Worm (Caenorhabditis elegans) whole organism, midembryonic: Measurements from ENCODE around the gene ser-1.

ENCODE experiments used
- T22C8.4 ChIP-seq: fragments of 200-800 bp; sonication (Bioruptor generic); IDR thresholded peaks from 2 replicates; pipeline ENCODE4 v1.3.6; 2022; ENCODE audit warnings: missing genetic modification characterization, missing compliant biosample characterization
- cog-1 ChIP-seq: sonication (generic microtip); optimal IDR thresholded peaks from 2 replicates; lab custom pipeline; 2016; ENCODE audit warnings: missing genetic modification characterization, missing compliant biosample characterization
- flt-1 ChIP-seq: fragments of 200-800 bp; sonication (Bioruptor generic); IDR thresholded peaks from 2 replicates; pipeline ENCODE4 v1.3.6; 2022; ENCODE audit warnings: missing genetic modification characterization, missing compliant biosample characterization
- klf-2 ChIP-seq: fragments of 200-800 bp; sonication (Bioruptor generic); conservative IDR thresholded peaks from 2 replicates; pipeline ENCODE4 v1.3.6; 2022; ENCODE audit warnings: missing genetic modification reagents, missing genetic modification characterization, missing compliant biosample characterization
- med-1 ChIP-seq: sonication (generic microtip); optimal IDR thresholded peaks from 2 replicates; lab custom pipeline; 2017; ENCODE audit warnings: missing genetic modification characterization, mild to moderate bottlenecking, missing compliant biosample characterization, antibody characterized with exemption, missing genetic modification reagents; ENCODE audit not compliant: insufficient read depth
- ref-1 ChIP-seq: fragments of 200-800 bp; sonication (Bioruptor generic); conservative IDR thresholded peaks from 2 replicates; pipeline ENCODE4 v1.3.6; 2022; ENCODE audit warnings: missing genetic modification reagents, missing genetic modification characterization, missing compliant biosample characterization
- tab-1 ChIP-seq: fragments of 200-800 bp; sonication (Bioruptor generic); IDR thresholded peaks from 2 replicates; pipeline ENCODE4 v1.3.6; 2022; ENCODE audit warnings: missing genetic modification characterization, missing compliant biosample characterization
- ztf-23 ChIP-seq: fragments of 200-800 bp; sonication (Bioruptor generic); IDR thresholded peaks from 2 replicates; pipeline ENCODE4 v1.3.6; 2022; ENCODE audit warnings: missing genetic modification reagents, missing genetic modification characterization, missing compliant biosample characterization
- ztf-29 ChIP-seq: fragments of 200-800 bp; sonication (Bioruptor generic); IDR thresholded peaks from 2 replicates; pipeline ENCODE4 v1.3.6; 2022; ENCODE audit warnings: missing genetic modification reagents, missing genetic modification characterization, missing compliant biosample characterization

ser-1 gene

DNA sequence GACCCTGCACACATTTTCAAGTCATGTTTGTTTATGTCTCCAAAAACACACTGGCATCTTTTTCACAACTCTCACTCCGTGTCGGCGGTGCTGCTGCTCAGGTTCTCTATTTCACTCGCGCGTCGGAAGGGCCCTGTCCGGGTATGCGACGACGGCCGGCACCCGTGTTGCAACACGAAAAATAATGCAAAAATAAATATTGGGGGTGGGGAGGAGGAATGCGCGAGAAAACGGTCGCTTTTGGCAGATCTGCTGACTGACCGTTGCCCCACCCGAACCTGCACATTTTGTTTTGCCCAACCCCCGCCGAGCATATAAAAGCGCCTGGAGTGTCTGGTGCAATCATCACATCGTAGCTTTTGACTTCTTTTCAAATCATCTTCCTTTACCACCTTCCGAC lies 41.9 kb downstream of the ser-1 start, which contains the start of gene cpg-19:
Gene cpg-19, plus strand, starts transcription at position 341 of the 400 bp plus-strand sequence.
- TF ChIP-seq klf-2 (no peak), cog-1 (tag; lab: Kevin White, UChicago) (no peak), tab-1 (GFP tag; lab: Robert Waterston, UW) (no peak), ztf-29 (no peak), flt-1 (GFP tag; lab: Robert Waterston, UW) (no peak), ref-1 (GFP tag; lab: Robert Waterston, UW) (no peak), med-1 (GFP tag; lab: Kevin White, UChicago) (no peak), ztf-23 (GFP tag; lab: Robert Waterston, UW) (no peak), T22C8.4 (no peak)

DNA sequence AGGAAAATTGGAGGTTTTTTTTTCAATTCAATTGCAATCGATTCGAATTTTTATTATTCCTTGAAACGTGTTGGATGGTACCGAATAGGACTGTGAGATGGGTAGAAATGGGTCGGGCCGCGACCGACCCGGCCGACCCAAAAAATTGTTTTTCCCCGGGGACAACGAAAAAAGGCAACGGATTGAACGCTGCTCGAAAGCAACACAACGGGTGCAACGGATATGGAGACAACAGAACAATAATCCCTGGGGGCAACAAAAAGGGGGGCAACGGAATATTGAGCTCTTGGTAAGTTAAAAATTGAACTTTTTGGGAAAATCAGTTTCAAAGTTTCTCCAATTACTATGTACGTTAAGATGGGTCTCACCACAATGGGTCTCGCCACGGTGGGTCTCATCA lies 43.7 kb downstream of the ser-1 start:
- TF ChIP-seq flt-1 (GFP tag; lab: Robert Waterston, UW) (no peak), ref-1 (GFP tag; lab: Robert Waterston, UW) (no peak), T22C8.4 (no peak), klf-2 (no peak), ztf-29 (no peak), tab-1 (GFP tag; lab: Robert Waterston, UW) (no peak), med-1 (GFP tag; lab: Kevin White, UChicago) (no peak), cog-1 (tag; lab: Kevin White, UChicago) (no peak), ztf-23 (GFP tag; lab: Robert Waterston, UW) (no peak)

ce11 chrX:16625078-16625808 lies 45.7 kb downstream of the ser-1 start:
- no peak for TF ChIP-seq ztf-23 (GFP tag; lab: Robert Waterston, UW)
- no peak for TF ChIP-seq klf-2
- TF ChIP-seq cog-1 (tag; lab: Kevin White, UChicago): no peak
- no peak for TF ChIP-seq tab-1 (GFP tag; lab: Robert Waterston, UW)
- TF ChIP-seq ref-1 (GFP tag; lab: Robert Waterston, UW): no peak
- no peak for TF ChIP-seq med-1 (GFP tag; lab: Kevin White, UChicago)
- no peak for TF ChIP-seq flt-1 (GFP tag; lab: Robert Waterston, UW)
- TF ChIP-seq ztf-29: no peak
- TF ChIP-seq T22C8.4: no peak

DNA sequence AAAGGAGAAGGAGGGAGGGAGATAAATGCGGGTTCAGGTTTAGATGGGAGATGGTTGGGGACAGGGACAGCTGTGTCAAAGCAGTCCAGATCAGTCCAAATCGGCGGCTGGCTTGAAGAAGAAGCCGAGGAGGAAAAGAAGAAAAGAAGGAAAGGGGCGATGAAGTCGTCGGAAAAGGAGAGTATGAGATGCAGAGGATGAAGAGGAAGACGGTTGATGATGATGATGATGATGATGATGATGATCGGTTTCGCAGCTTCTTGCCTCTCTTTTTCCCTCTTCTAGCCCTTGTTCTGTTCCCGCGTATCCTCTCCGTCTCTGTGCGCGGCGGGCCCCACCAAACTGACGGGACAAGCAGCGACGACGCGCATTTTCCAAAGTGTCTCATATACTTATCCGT lies 47.3 kb downstream of the ser-1 start:
- TF ChIP-seq tab-1 (GFP tag; lab: Robert Waterston, UW) (no peak), flt-1 (GFP tag; lab: Robert Waterston, UW) (0 out of 2 replicates have a peak, but pooled peaks have one; percentile 44)

DNA sequence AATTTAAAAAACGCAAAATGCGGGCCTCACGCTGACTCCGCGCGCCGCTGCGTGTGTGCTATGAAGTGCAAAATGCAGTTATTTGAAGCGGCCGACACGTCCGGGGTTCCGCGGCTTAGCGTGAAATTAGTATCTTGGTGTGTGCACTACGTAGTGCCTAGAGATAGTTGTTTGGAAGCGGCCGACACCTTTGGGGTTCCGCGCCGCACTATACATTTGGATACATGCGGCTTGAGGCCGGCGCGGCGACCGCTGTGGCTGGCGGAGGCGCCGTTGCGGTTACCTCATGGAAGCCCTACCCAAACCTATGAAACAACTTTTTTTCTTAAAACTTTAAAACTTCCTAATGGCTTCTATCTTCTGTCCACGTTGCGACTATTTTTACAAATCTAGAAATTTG lies 49.6 kb downstream of the ser-1 start:
- no peak for TF ChIP-seq klf-2
- peak; percentile 28; the same call in 1 of the 2 replicates for TF ChIP-seq ztf-29

- TF ChIP-seq klf-2 (no peak), flt-1 (GFP tag; lab: Robert Waterston, UW) (no peak), ref-1 (GFP tag; lab: Robert Waterston, UW) (no peak), T22C8.4 (no peak), tab-1 (GFP tag; lab: Robert Waterston, UW) (no peak), ztf-29 (no peak), ztf-23 (GFP tag; lab: Robert Waterston, UW) (no peak), cog-1 (tag; lab: Kevin White, UChicago) (no peak), med-1 (GFP tag; lab: Kevin White, UChicago) (no peak)
Measured at ce11 chrX:16629773-16630172, 50.2 kb downstream of the ser-1 start.

DNA sequence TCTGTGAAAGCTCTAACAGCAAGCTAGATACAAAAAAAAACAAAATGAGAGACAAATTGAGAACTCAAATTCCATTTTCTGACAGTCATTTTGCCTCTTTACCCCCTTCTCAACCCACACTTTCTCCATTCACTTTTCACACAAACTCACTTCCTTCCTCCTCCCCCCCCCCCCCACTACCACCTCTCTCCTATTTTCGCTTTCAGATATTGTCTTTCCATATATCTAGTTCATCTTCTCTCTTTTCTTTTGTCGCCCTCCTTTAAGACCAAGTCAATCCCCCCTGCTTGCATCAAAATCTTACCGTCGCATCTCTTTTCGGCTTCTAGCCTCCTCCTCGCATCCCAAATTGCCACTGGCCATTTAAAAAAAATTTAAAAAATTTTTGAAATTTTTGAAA lies 52.3 kb downstream of the ser-1 start:
- TF ChIP-seq med-1 (GFP tag; lab: Kevin White, UChicago): no peak
- no peak for TF ChIP-seq ref-1 (GFP tag; lab: Robert Waterston, UW)
- TF ChIP-seq klf-2: no peak
- no peak for TF ChIP-seq ztf-23 (GFP tag; lab: Robert Waterston, UW)
- no peak for TF ChIP-seq tab-1 (GFP tag; lab: Robert Waterston, UW)
- TF ChIP-seq T22C8.4: no peak
- TF ChIP-seq ztf-29: no peak

ce11 chrX:16633052-16633451 lies 53.5 kb downstream of the ser-1 start, which contains the start of gene C06G1.1:
Gene C06G1.1, plus strand, starts transcription at chrX:16633352.
- TF ChIP-seq tab-1 (GFP tag; lab: Robert Waterston, UW) (no peak), ref-1 (GFP tag; lab: Robert Waterston, UW) (no peak), ztf-29 (no peak), med-1 (GFP tag; lab: Kevin White, UChicago) (no peak), klf-2 (no peak), cog-1 (tag; lab: Kevin White, UChicago) (no peak), flt-1 (GFP tag; lab: Robert Waterston, UW) (no peak), ztf-23 (GFP tag; lab: Robert Waterston, UW) (no peak), T22C8.4 (no peak)

- TF ChIP-seq med-1 (GFP tag; lab: Kevin White, UChicago) (no peak), flt-1 (GFP tag; lab: Robert Waterston, UW) (no peak)
Measured at ce11 chrX:16634103-16634502, 54.6 kb downstream of the ser-1 start.

DNA sequence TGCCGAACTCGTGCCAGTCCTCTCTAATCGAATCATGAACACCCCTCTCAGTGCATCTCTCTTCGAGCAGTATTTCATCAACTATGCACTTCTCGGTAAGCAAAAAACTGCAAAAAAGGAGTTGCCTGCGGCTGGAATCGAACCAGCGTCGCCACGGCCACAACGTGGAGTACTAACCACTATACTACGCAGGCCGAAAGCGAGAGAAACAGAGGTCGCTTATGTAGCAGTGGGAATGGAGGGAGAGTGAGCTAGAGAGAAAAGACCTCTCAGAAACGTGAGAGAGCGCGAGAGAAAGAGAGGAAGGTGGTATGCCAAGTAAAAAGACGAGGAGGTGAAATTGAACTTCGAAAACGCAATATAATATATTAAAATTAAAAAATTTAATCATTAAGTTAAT lies 55.2 kb downstream of the ser-1 start:
- TF ChIP-seq ztf-23 (GFP tag; lab: Robert Waterston, UW) (peak; percentile 96), cog-1 (tag; lab: Kevin White, UChicago) (peak; percentile 82), flt-1 (GFP tag; lab: Robert Waterston, UW) (peak; percentile 98), med-1 (GFP tag; lab: Kevin White, UChicago) (peak; percentile 76), ref-1 (GFP tag; lab: Robert Waterston, UW) (peak; percentile 94), ztf-29 (peak; percentile 92), klf-2 (peak; percentile 94), T22C8.4 (peak; percentile 94), tab-1 (GFP tag; lab: Robert Waterston, UW) (peak; percentile 97)
